Worm (Caenorhabditis elegans) whole organism, mixed stage, embryonic: ENCODE measurements around the gene T20D4.19.

Source experiments
- M03D4.4 ChIP-seq: sonication (generic microtip); optimal IDR thresholded peaks from 2 replicates; lab custom pipeline; 2017; ENCODE audit warnings: mild to moderate bottlenecking, missing genetic modification characterization, missing compliant biosample characterization
- ceh-43 ChIP-seq: fragments of 200-800 bp; sonication (Bioruptor generic); optimal IDR thresholded peaks from 2 replicates; lab custom pipeline; 2018; ENCODE audit warnings: mild to moderate bottlenecking, missing genetic modification characterization, moderate library complexity, missing compliant biosample characterization
- elt-1 ChIP-seq: sonication (generic microtip); optimal IDR thresholded peaks from 2 replicates; lab custom pipeline; 2017; ENCODE audit warnings: missing genetic modification characterization, mild to moderate bottlenecking, missing compliant biosample characterization, antibody characterized with exemption, moderate library complexity, borderline replicate concordance; ENCODE audit not compliant: insufficient read depth
- mep-1 ChIP-seq: fragments of 150-350 bp; optimal IDR thresholded peaks from 2 replicates; lab custom pipeline; 2017; ENCODE audit warnings: missing biosample characterization, missing genetic modification reagents, missing genetic modification characterization, inconsistent platforms
- nhr-28 ChIP-seq: fragments of 150-350 bp; optimal IDR thresholded peaks from 2 replicates; lab custom pipeline; 2014; ENCODE audit warnings: missing biosample characterization, missing genetic modification characterization
- nhr-76 ChIP-seq: sonication (generic microtip); optimal IDR thresholded peaks from 2 replicates; lab custom pipeline; 2017; ENCODE audit warnings: missing biosample characterization, missing genetic modification characterization
- unc-62 ChIP-seq: fragments of 150-350 bp; optimal IDR thresholded peaks from 2 replicates; lab custom pipeline; 2014; ENCODE audit warnings: missing biosample characterization, missing genetic modification reagents, missing genetic modification characterization
- ztf-11 ChIP-seq: fragments of 150-350 bp; optimal IDR thresholded peaks from 2 replicates; lab custom pipeline; 2014; ENCODE audit warnings: missing biosample characterization, missing genetic modification characterization

- no peak for TF ChIP-seq elt-1 (tag; lab: Kevin White, UChicago)
- no peak for TF ChIP-seq nhr-76 (tag; lab: Kevin White, UChicago)
- TF ChIP-seq M03D4.4 (tag; lab: Kevin White, UChicago), result no peak
- no peak for TF ChIP-seq ceh-43 (GFP tag; lab: Kevin White, UChicago)
- no peak for TF ChIP-seq nhr-28 (tag; lab: Kevin White, UChicago)
- TF ChIP-seq ztf-11 (tag; lab: Kevin White, UChicago), result no peak
- no peak for TF ChIP-seq unc-62 (GFP tag; lab: Kevin White, UChicago)
- TF ChIP-seq mep-1, result no peak
Measured at ce11 chrV:3459919-3460318, 28.5 kb upstream of the T20D4.19 start, which contains the start of gene slc-28.2.
